Fruit fly (Drosophila melanogaster): ENCODE results near the gene be.

DNA sequence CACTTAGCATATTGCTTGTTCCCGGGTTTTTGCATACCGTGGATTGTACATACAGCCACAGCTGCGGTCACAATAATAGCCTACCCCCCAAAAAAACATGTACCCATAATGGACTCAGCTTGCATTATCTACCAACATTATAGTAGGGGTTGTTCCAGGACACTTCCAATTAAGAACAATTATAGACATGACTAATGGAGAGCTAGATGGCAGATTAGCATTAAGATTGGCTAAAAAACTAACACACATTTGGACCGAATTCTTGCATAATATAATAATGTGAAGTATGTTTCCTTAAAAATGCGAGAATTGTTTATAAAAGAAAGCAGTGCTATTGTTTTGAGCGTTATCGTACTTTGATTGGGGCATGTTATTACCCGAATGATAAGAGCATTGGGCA, 66.1 kb downstream of the be start:
- TF ChIP-seq CG8478 (optimal IDR thresholded peaks at IDR 0.05) = no peak
- no peak for TF ChIP-seq CTCF (optimal IDR thresholded peaks at IDR 0.05)
